Fruit fly (Drosophila melanogaster): ENCODE results near the gene Apoltp.

The Apoltp gene

DNA sequence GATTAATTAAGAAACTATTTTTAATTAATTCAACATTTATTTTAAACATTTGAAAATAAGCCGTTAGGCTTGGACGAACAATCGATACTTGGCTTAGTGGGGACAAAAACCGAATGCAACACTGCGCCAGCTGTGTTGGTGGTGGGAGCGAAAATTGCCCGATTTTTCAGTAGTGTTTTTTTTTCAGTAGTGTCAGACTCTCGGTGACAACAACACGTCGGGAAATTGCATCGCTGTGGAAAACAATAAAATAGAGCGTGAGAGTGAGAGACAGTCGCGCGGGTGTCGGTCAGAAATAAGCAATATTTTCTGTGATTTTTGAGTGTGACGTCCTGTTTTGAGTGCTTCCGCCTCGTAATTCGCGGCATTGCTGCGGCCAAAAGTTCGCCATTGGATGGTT lies 17.3 kb upstream of the Apoltp start (continued):
- peak; percentile 49 for TF ChIP-seq CG16779 (tag; optimal IDR thresholded peaks at IDR 0.05)
- TF ChIP-seq CG6276 (GFP tag; optimal IDR thresholded peaks at IDR 0.05) = peak; percentile 31
- peak; percentile 21 for TF ChIP-seq Smox (GFP tag; optimal IDR thresholded peaks at IDR 0.05)
- TF ChIP-seq vri (GFP tag; optimal IDR thresholded peaks at IDR 0.05) = peak; percentile 73
- TF ChIP-seq CG8319 (GFP tag; optimal IDR thresholded peaks at IDR 0.05) = no peak
- peak; percentile 27 for TF ChIP-seq Eip75B (GFP tag; optimal IDR thresholded peaks at IDR 0.05)
- TF ChIP-seq ss (GFP tag; optimal IDR thresholded peaks at IDR 0.05) = no peak
- no peak for TF ChIP-seq Hr38 (GFP tag; optimal IDR thresholded peaks at IDR 0.05)
- no peak for TF ChIP-seq Eip93F (GFP tag; optimal IDR thresholded peaks at IDR 0.05)
- TF ChIP-seq achi (GFP tag; optimal IDR thresholded peaks at IDR 0.05) = peak; percentile 67
- TF ChIP-seq dsx (GFP tag; optimal IDR thresholded peaks at IDR 0.05; ENCODE audit: poor library complexity, severe bottlenecking) = no peak
- TF ChIP-seq CG6808 (GFP tag; optimal IDR thresholded peaks at IDR 0.05) = no peak
- TF ChIP-seq CG15336 (GFP tag; IDR thresholded peaks at IDR 0.05) = peak; percentile 45; the same call in 1 of the 2 replicates
- no peak for TF ChIP-seq CG6854 (GFP tag; optimal IDR thresholded peaks at IDR 0.05)
- TF ChIP-seq eg (GFP tag; IDR thresholded peaks at IDR 0.05) = peak; percentile 71
- TF ChIP-seq topi (GFP tag; optimal IDR thresholded peaks at IDR 0.05) = no peak
- TF ChIP-seq pdm3 (GFP tag; optimal IDR thresholded peaks at IDR 0.05) = peak; percentile 29
- TF ChIP-seq acj6 (GFP tag; optimal IDR thresholded peaks at IDR 0.05) = peak; percentile 1
- TF ChIP-seq net (GFP tag; optimal IDR thresholded peaks at IDR 0.05) = no peak
- peak; percentile 1 for TF ChIP-seq Met (GFP tag; optimal IDR thresholded peaks at IDR 0.05)
- peak; percentile 67 for TF ChIP-seq svp (GFP tag)

dm6 chr2L:9617908-9618307 lies 16.1 kb upstream of the Apoltp start:
- TF ChIP-seq Gug (GFP tag; IDR thresholded peaks at IDR 0.05) = no peak
- no peak for TF ChIP-seq Sox15 (GFP tag; optimal IDR thresholded peaks at IDR 0.05)
- no peak for TF ChIP-seq cyc (GFP tag; optimal IDR thresholded peaks at IDR 0.05)
- peak; percentile 23 for TF ChIP-seq net (GFP tag; optimal IDR thresholded peaks at IDR 0.05)
- no peak for TF ChIP-seq Ets96B (tag; optimal IDR thresholded peaks at IDR 0.05)
- TF ChIP-seq Eip93F (GFP tag; optimal IDR thresholded peaks at IDR 0.05) = no peak
- no peak for TF ChIP-seq lz (GFP tag; optimal IDR thresholded peaks at IDR 0.05)
- peak; percentile 54; the same call in 1 of the 2 replicates for TF ChIP-seq CG15336 (GFP tag; IDR thresholded peaks at IDR 0.05)
- no peak for TF ChIP-seq CG11902 (GFP tag; optimal IDR thresholded peaks at IDR 0.05)
- TF ChIP-seq svp (GFP tag) = peak; percentile 23
- no peak for TF ChIP-seq CG10669 (GFP tag; optimal IDR thresholded peaks at IDR 0.05)
- no peak for TF ChIP-seq achi (GFP tag; optimal IDR thresholded peaks at IDR 0.05)
- TF ChIP-seq CG6163 (GFP tag; IDR thresholded peaks at IDR 0.05) = peak; percentile 16; the same call in 1 of the 3 replicates
- TF ChIP-seq Eip78C (GFP tag) = peak; percentile 68
- no peak for TF ChIP-seq Hr39 (GFP tag; optimal IDR thresholded peaks at IDR 0.05)
- TF ChIP-seq fd85E (GFP tag; optimal IDR thresholded peaks at IDR 0.05) = no peak
- TF ChIP-seq Sox14 (GFP tag; optimal IDR thresholded peaks at IDR 0.05) = no peak
- peak; percentile 37 for TF ChIP-seq dac (GFP tag; optimal IDR thresholded peaks at IDR 0.05)
- no peak for TF ChIP-seq spab (GFP tag; optimal IDR thresholded peaks at IDR 0.05)
- no peak for TF ChIP-seq CG3919 (GFP tag; optimal IDR thresholded peaks at IDR 0.05)
- TF ChIP-seq Hr4 (GFP tag; optimal IDR thresholded peaks at IDR 0.05) = peak; percentile 85
- peak; percentile 55; the same call in 2 of the 3 replicates for TF ChIP-seq eg (GFP tag; IDR thresholded peaks at IDR 0.05)
- peak; percentile 83 for TF ChIP-seq CG32006 (GFP tag; optimal IDR thresholded peaks at IDR 0.05)
- TF ChIP-seq salr (GFP tag; optimal IDR thresholded peaks at IDR 0.05) = peak in 1 of 2 experiments; percentile 12
- TF ChIP-seq pdm3 (GFP tag; optimal IDR thresholded peaks at IDR 0.05) = peak; percentile 23
- no peak for TF ChIP-seq CG6792 (GFP tag; optimal IDR thresholded peaks at IDR 0.05)
- TF ChIP-seq CG16779 (tag; optimal IDR thresholded peaks at IDR 0.05) = no peak
- no peak for TF ChIP-seq acj6 (GFP tag; optimal IDR thresholded peaks at IDR 0.05)
- no peak for TF ChIP-seq CG6854 (GFP tag; optimal IDR thresholded peaks at IDR 0.05)
- TF ChIP-seq CG6808 (GFP tag; optimal IDR thresholded peaks at IDR 0.05) = no peak
- TF ChIP-seq Smox (GFP tag; optimal IDR thresholded peaks at IDR 0.05) = no peak
- TF ChIP-seq CG1621 (tag; optimal IDR thresholded peaks at IDR 0.05) = no peak
- peak; percentile 28 for TF ChIP-seq OdsH (GFP tag; optimal IDR thresholded peaks at IDR 0.05)
- no peak for TF ChIP-seq CG34406 (GFP tag; optimal IDR thresholded peaks at IDR 0.05)
- peak; percentile 22 for TF ChIP-seq CG6276 (GFP tag; optimal IDR thresholded peaks at IDR 0.05)
- TF ChIP-seq CG11294 (GFP tag; IDR thresholded peaks at IDR 0.05) = no peak; the same call in 1 of the 2 replicates
- TF ChIP-seq CG10631 (GFP tag; optimal IDR thresholded peaks at IDR 0.05) = no peak
- TF ChIP-seq Sox102F (GFP tag; optimal IDR thresholded peaks at IDR 0.05) = no peak
- TF ChIP-seq CG31627 (GFP tag; optimal IDR thresholded peaks at IDR 0.05) = no peak
- no peak for TF ChIP-seq CG7368 (GFP tag; optimal IDR thresholded peaks at IDR 0.05)
- TF ChIP-seq ss (GFP tag; optimal IDR thresholded peaks at IDR 0.05) = no peak
- no peak for TF ChIP-seq CG9139 (GFP tag; optimal IDR thresholded peaks at IDR 0.05)

Measured in whole organism, prepupa.